Fruit fly (Drosophila melanogaster): Measurements from ENCODE around the gene Bka.

The Bka gene

dm6 chr2L:9943521-9943920, 48.4 kb downstream of the Bka start:
- TF ChIP-seq Dif (GFP tag; optimal IDR thresholded peaks at IDR 0.05; ENCODE audit: partially characterized antibody) (no peak), ey (GFP tag; optimal IDR thresholded peaks at IDR 0.05) (peak; percentile 31), foxo (GFP tag; optimal IDR thresholded peaks at IDR 0.05) (peak in 1 of 2 experiments; percentile 36), psq (GFP tag; optimal IDR thresholded peaks at IDR 0.05) (no peak), tai (GFP tag; optimal IDR thresholded peaks at IDR 0.05) (no peak), h (GFP tag; optimal IDR thresholded peaks at IDR 0.05) (peak; percentile 67), usp (GFP tag; optimal IDR thresholded peaks at IDR 0.05) (no peak), dl (GFP tag; optimal IDR thresholded peaks at IDR 0.05; ENCODE audit: insufficient read depth in 1 of 2, partially characterized antibody in 2 of 2) (no peak), rgr (GFP tag; optimal IDR thresholded peaks at IDR 0.05) (peak; percentile 40), fru (GFP tag; optimal IDR thresholded peaks at IDR 0.05) (peak; percentile 39), Hnf4 (GFP tag; optimal IDR thresholded peaks at IDR 0.05) (peak; percentile 64)

DNA sequence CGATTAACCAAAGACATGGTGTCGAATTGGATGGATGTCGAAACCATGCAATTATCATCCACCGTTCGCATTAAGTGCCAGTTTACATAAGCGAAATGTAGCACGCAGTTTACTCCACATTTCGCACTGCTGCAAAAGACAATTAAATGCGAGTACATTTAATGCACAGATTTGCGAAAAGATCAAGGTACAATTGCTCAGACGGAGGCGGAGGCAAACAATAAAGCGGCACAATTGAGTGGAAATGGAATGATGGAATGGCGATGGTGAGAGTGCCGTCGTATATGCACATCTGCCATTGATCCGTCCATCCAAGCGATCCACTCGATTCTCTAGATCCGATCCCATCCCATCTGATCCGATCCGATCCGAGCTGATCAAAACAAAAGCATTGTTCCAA, 50.0 kb downstream of the Bka start:
- peak; percentile 39 for TF ChIP-seq Hnf4 (GFP tag; optimal IDR thresholded peaks at IDR 0.05)
- no peak for TF ChIP-seq h (GFP tag; optimal IDR thresholded peaks at IDR 0.05)
- no peak for TF ChIP-seq ey (GFP tag; optimal IDR thresholded peaks at IDR 0.05)
- TF ChIP-seq Hr83 (GFP tag; optimal IDR thresholded peaks at IDR 0.05; ENCODE audit: poor library complexity, severe bottlenecking), result no peak
- no peak for TF ChIP-seq jim (GFP tag; optimal IDR thresholded peaks at IDR 0.05)
- no peak for TF ChIP-seq woc (GFP tag; optimal IDR thresholded peaks at IDR 0.05)
- TF ChIP-seq Abd-B (GFP tag; optimal IDR thresholded peaks at IDR 0.05), result no peak
